Worm (Caenorhabditis elegans): ENCODE measurements around the gene Y71H2AM.20.

Gene Y71H2AM.20

DNA sequence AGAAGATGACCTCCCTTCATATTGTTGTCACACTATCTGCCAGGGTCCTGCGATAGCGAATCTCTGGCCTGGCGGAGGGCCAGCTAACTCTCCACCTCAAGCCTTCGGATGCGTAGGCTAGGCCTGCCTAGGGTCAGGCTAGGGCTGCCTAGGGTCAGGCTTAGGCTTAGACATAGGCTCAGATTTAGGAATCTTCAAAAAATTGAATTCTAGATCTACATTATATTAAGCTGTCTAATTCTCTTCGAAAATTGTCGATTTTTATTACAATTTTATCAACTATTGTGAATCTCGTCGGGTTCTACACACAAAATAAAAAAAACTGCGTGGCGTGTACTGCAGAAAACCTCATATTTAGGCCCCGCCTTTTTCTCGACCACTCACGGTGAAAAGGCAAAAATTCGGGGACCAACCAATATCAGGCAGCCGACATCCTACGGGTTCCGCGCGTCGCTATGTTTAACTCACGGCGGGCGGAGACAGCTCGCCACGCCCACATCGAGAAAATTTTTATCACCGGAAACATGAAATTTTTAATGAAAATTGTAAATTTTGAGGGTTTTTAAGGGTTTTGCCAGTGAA is 9.8 kb upstream of the Y71H2AM.20 start:
- no peak for TF ChIP-seq hmbx-1 (tag; optimal IDR thresholded peaks at IDR 0.05)
- TF ChIP-seq ceh-36 (tag; optimal IDR thresholded peaks at IDR 0.05): no peak
- TF ChIP-seq F13C5.2 (tag; optimal IDR thresholded peaks at IDR 0.05): no peak
- TF ChIP-seq scrt-1 (GFP tag; IDR thresholded peaks at IDR 0.05): no peak
- no peak for TF ChIP-seq pes-1 (GFP tag; IDR thresholded peaks at IDR 0.05)
- TF ChIP-seq sea-1 (GFP tag; conservative IDR thresholded peaks at IDR 0.05): no peak
- no peak for TF ChIP-seq aly-1 (tag; optimal IDR thresholded peaks at IDR 0.05)
- no peak for TF ChIP-seq ama-1 (optimal IDR thresholded peaks at IDR 0.05)
- no peak for TF ChIP-seq ceh-13 (GFP tag; optimal IDR thresholded peaks at IDR 0.05)
- TF ChIP-seq ets-7 (tag; optimal IDR thresholded peaks at IDR 0.05): no peak
- no peak for TF ChIP-seq tra-4 (tag; optimal IDR thresholded peaks at IDR 0.05)
- TF ChIP-seq hmg-4 (GFP tag; optimal IDR thresholded peaks at IDR 0.05): no peak
- no peak for TF ChIP-seq tbx-37 (GFP tag; conservative IDR thresholded peaks at IDR 0.05)
- TF ChIP-seq hnd-1 (tag; optimal IDR thresholded peaks at IDR 0.05): no peak
- no peak for TF ChIP-seq flt-1 (GFP tag; IDR thresholded peaks at IDR 0.05)
- no peak for TF ChIP-seq B0310.2 (tag; optimal IDR thresholded peaks at IDR 0.05)

ce11 chrIII:2794057-2794456 is 8.3 kb upstream of the Y71H2AM.20 start:
- TF ChIP-seq B0310.2 (tag; optimal IDR thresholded peaks at IDR 0.05): no peak
- no peak for TF ChIP-seq pes-1 (GFP tag; IDR thresholded peaks at IDR 0.05)
- TF ChIP-seq hnd-1 (tag; optimal IDR thresholded peaks at IDR 0.05): no peak
- TF ChIP-seq hmbx-1 (tag; optimal IDR thresholded peaks at IDR 0.05): no peak
- TF ChIP-seq tra-4 (tag; optimal IDR thresholded peaks at IDR 0.05): no peak
- TF ChIP-seq tbx-11 (GFP tag; IDR thresholded peaks at IDR 0.05): no peak
- no peak for TF ChIP-seq flt-1 (GFP tag; IDR thresholded peaks at IDR 0.05)
- TF ChIP-seq F13C5.2 (tag; optimal IDR thresholded peaks at IDR 0.05): no peak
- TF ChIP-seq scrt-1 (GFP tag; IDR thresholded peaks at IDR 0.05): no peak
- TF ChIP-seq ceh-13 (GFP tag; optimal IDR thresholded peaks at IDR 0.05): no peak
- no peak for TF ChIP-seq ceh-36 (tag; optimal IDR thresholded peaks at IDR 0.05)
- TF ChIP-seq sea-1 (GFP tag; conservative IDR thresholded peaks at IDR 0.05): no peak

- TF ChIP-seq aly-1 (tag; optimal IDR thresholded peaks at IDR 0.05): no peak
- TF ChIP-seq tra-4 (tag; optimal IDR thresholded peaks at IDR 0.05): no peak
- TF ChIP-seq B0310.2 (tag; optimal IDR thresholded peaks at IDR 0.05): no peak
- no peak for TF ChIP-seq tbx-37 (GFP tag; conservative IDR thresholded peaks at IDR 0.05)
- no peak for TF ChIP-seq ama-1 (optimal IDR thresholded peaks at IDR 0.05)
- no peak for TF ChIP-seq tbx-11 (GFP tag; IDR thresholded peaks at IDR 0.05)
- no peak for TF ChIP-seq sea-1 (GFP tag; conservative IDR thresholded peaks at IDR 0.05)
- no peak for TF ChIP-seq scrt-1 (GFP tag; IDR thresholded peaks at IDR 0.05)
- no peak for TF ChIP-seq pes-1 (GFP tag; IDR thresholded peaks at IDR 0.05)
- no peak for TF ChIP-seq ceh-36 (tag; optimal IDR thresholded peaks at IDR 0.05)
- TF ChIP-seq F13C5.2 (tag; optimal IDR thresholded peaks at IDR 0.05): no peak
- no peak for TF ChIP-seq hnd-1 (tag; optimal IDR thresholded peaks at IDR 0.05)
- no peak for TF ChIP-seq ceh-13 (GFP tag; optimal IDR thresholded peaks at IDR 0.05)
Observed at ce11 chrIII:2787979-2788491, 2.3 kb upstream of the Y71H2AM.20 start, which contains the start of gene tbcc-1. Gene tbcc-1, plus strand, starts transcription at chrIII:2788441.

ce11 chrIII:2786740-2787139 is 992 bp upstream of the Y71H2AM.20 start, which contains the start of gene nduc-2:
Gene nduc-2, plus strand, starts transcription at chrIII:2786852.
- no peak for TF ChIP-seq ceh-13 (GFP tag; optimal IDR thresholded peaks at IDR 0.05)
- no peak for TF ChIP-seq F13C5.2 (tag; optimal IDR thresholded peaks at IDR 0.05)
- TF ChIP-seq hnd-1 (tag; optimal IDR thresholded peaks at IDR 0.05): no peak
- TF ChIP-seq tbx-11 (GFP tag; IDR thresholded peaks at IDR 0.05): no peak
- no peak for TF ChIP-seq B0310.2 (tag; optimal IDR thresholded peaks at IDR 0.05)
- no peak for TF ChIP-seq ama-1 (optimal IDR thresholded peaks at IDR 0.05)
- no peak for TF ChIP-seq aly-1 (tag; optimal IDR thresholded peaks at IDR 0.05)
- TF ChIP-seq hmg-4 (GFP tag; optimal IDR thresholded peaks at IDR 0.05): no peak
- no peak for TF ChIP-seq sea-1 (GFP tag; conservative IDR thresholded peaks at IDR 0.05)
- no peak for TF ChIP-seq tbx-37 (GFP tag; conservative IDR thresholded peaks at IDR 0.05)
- no peak for TF ChIP-seq flt-1 (GFP tag; IDR thresholded peaks at IDR 0.05)
- TF ChIP-seq pes-1 (GFP tag; IDR thresholded peaks at IDR 0.05): no peak

DNA sequence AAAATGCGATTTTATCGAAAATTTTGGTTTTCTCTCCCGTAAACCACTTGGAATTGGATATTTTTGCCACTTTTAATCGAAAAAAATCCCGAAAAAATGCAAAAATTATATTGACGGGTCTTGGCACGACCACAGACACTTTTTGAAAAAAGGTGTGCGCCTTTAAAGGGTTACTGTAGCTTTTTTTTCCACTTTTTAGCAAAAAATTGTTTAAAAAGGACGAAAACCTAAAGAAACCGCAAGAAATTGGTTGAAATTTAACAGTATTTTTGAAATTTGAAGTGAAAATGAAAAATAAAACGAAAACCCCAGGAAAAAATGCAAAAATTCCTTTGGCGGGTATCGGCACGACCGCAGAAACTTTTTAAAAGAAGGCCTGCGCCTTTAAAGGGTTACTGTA is 3.9 kb downstream of the Y71H2AM.20 start:
- no peak for TF ChIP-seq tbx-37 (GFP tag; conservative IDR thresholded peaks at IDR 0.05)
- no peak for TF ChIP-seq tra-4 (tag; optimal IDR thresholded peaks at IDR 0.05)
- no peak for TF ChIP-seq hmg-4 (GFP tag; optimal IDR thresholded peaks at IDR 0.05)
- no peak for TF ChIP-seq sea-1 (GFP tag; conservative IDR thresholded peaks at IDR 0.05)
- TF ChIP-seq scrt-1 (GFP tag; IDR thresholded peaks at IDR 0.05): no peak
- no peak for TF ChIP-seq ets-7 (tag; optimal IDR thresholded peaks at IDR 0.05)
- no peak for TF ChIP-seq hnd-1 (tag; optimal IDR thresholded peaks at IDR 0.05)
- no peak for TF ChIP-seq B0310.2 (tag; optimal IDR thresholded peaks at IDR 0.05)
- TF ChIP-seq ceh-13 (GFP tag; optimal IDR thresholded peaks at IDR 0.05): no peak
- TF ChIP-seq hmbx-1 (tag; optimal IDR thresholded peaks at IDR 0.05): no peak
- no peak for TF ChIP-seq pes-1 (GFP tag; IDR thresholded peaks at IDR 0.05)
- no peak for TF ChIP-seq aly-1 (tag; optimal IDR thresholded peaks at IDR 0.05)
- no peak for TF ChIP-seq ceh-36 (tag; optimal IDR thresholded peaks at IDR 0.05)
- TF ChIP-seq tbx-11 (GFP tag; IDR thresholded peaks at IDR 0.05): no peak
- TF ChIP-seq flt-1 (GFP tag; IDR thresholded peaks at IDR 0.05): no peak
- no peak for TF ChIP-seq F13C5.2 (tag; optimal IDR thresholded peaks at IDR 0.05)
- no peak for TF ChIP-seq ama-1 (optimal IDR thresholded peaks at IDR 0.05)

ce11 chrIII:2780793-2781192 is 5.0 kb downstream of the Y71H2AM.20 start, which contains the start of gene Y71H2AM.6:
Gene Y71H2AM.6, plus strand, starts transcription at chrIII:2781056.
- TF ChIP-seq ets-7 (tag; optimal IDR thresholded peaks at IDR 0.05) (no peak), F13C5.2 (tag; optimal IDR thresholded peaks at IDR 0.05) (peak; percentile 20)

ce11 chrIII:2780283-2780682 is 5.5 kb downstream of the Y71H2AM.20 start:
- TF ChIP-seq tbx-11 (GFP tag; IDR thresholded peaks at IDR 0.05): no peak
- no peak for TF ChIP-seq aly-1 (tag; optimal IDR thresholded peaks at IDR 0.05)
- no peak for TF ChIP-seq pes-1 (GFP tag; IDR thresholded peaks at IDR 0.05)
- TF ChIP-seq ets-7 (tag; optimal IDR thresholded peaks at IDR 0.05): peak; percentile 76
